Worm (Caenorhabditis elegans) whole organism, L4 larva: ENCODE results near the gene csq-1.

Source experiments
- dve-1 ChIP-seq: sonication (generic microtip); optimal IDR thresholded peaks from 2 replicates; lab custom pipeline; 2017; ENCODE audit warnings: antibody characterized with exemption, mild to moderate bottlenecking, missing genetic modification characterization, missing compliant biosample characterization; ENCODE audit not compliant: insufficient read depth
- mdl-1 ChIP-seq, 2 experiments: fragments of 150-350 bp in 1 of 2; sonication (generic microtip) in 1 of 2; optimal IDR thresholded peaks; 2 replicates each; lab custom pipeline; 2014 to 2017; ENCODE audit warnings: missing biosample characterization in 2 of 2, missing genetic modification characterization in 2 of 2
- nhr-28 ChIP-seq: fragments of 150-350 bp; optimal IDR thresholded peaks from 2 replicates; lab custom pipeline; 2014; ENCODE audit warnings: missing biosample characterization, missing genetic modification characterization

DNA sequence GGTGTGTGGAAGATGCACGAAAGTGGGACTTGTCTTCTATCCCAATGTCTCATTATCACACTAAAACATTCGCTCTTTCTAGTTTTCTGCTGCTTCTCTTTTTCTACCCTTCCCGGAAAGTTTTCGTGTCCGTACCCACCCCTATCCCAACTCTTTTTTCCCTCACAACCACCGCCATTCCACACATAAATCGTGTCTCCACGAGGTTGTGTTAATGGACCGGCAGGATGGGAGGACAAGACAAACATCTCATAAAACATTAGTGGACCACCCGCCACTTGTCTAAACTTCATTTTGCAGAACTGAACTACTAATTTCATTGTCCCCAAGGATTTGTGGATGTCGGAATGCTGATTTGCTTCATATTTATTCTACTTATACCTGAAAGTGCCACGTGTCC, 10.6 kb upstream of the csq-1 start, which contains the start of gene slt-1:
- TF ChIP-seq dve-1 (tag; lab: Kevin White, UChicago) (no peak), nhr-28 (tag; lab: Kevin White, UChicago) (no peak), mdl-1 (tag; optimal IDR thresholded peaks at IDR 0.05; lab: Kevin White, UChicago) (no peak)
